Worm (Caenorhabditis elegans) whole organism, mixed stage, embryonic: ENCODE data around the gene ZK402.2.

Source experiments
- M03D4.4 ChIP-seq: sonication (generic microtip); optimal IDR thresholded peaks from 2 replicates; lab custom pipeline; 2017; ENCODE audit warnings: mild to moderate bottlenecking, missing genetic modification characterization, missing compliant biosample characterization
- bed-3 ChIP-seq: fragments of 200-800 bp; sonication (Bioruptor generic); optimal IDR thresholded peaks from 3 replicates; lab custom pipeline; 2018; ENCODE audit warnings: mild to moderate bottlenecking, missing genetic modification characterization, moderate library complexity, missing compliant biosample characterization
- blmp-1 ChIP-seq: fragments of 150-350 bp; optimal IDR thresholded peaks from 2 replicates; lab custom pipeline; 2014; ENCODE audit warnings: missing biosample characterization, missing genetic modification characterization
- ceh-43 ChIP-seq: fragments of 200-800 bp; sonication (Bioruptor generic); optimal IDR thresholded peaks from 2 replicates; lab custom pipeline; 2018; ENCODE audit warnings: mild to moderate bottlenecking, missing genetic modification characterization, moderate library complexity, missing compliant biosample characterization
- ceh-83 ChIP-seq: fragments of 200-800 bp; sonication (Bioruptor generic); optimal IDR thresholded peaks from 2 replicates; lab custom pipeline; 2018; ENCODE audit warnings: mild to moderate bottlenecking, missing genetic modification characterization, missing compliant biosample characterization
- ces-1 ChIP-seq: fragments of 150-350 bp; optimal IDR thresholded peaks from 2 replicates; lab custom pipeline; 2014; ENCODE audit warnings: missing biosample characterization, missing genetic modification reagents, missing genetic modification characterization
- elt-1 ChIP-seq: sonication (generic microtip); optimal IDR thresholded peaks from 2 replicates; lab custom pipeline; 2017; ENCODE audit warnings: missing genetic modification characterization, mild to moderate bottlenecking, missing compliant biosample characterization, antibody characterized with exemption, moderate library complexity, borderline replicate concordance; ENCODE audit not compliant: insufficient read depth
- elt-3 ChIP-seq: fragments of 150-350 bp; optimal IDR thresholded peaks from 2 replicates; lab custom pipeline; 2014; ENCODE audit warnings: missing biosample characterization, missing genetic modification characterization
- flh-1 ChIP-seq: fragments of 200-800 bp; sonication (Bioruptor generic); optimal IDR thresholded peaks from 2 replicates; lab custom pipeline; 2018; ENCODE audit warnings: mild to moderate bottlenecking, missing genetic modification characterization, moderate library complexity, missing compliant biosample characterization
- hlh-1 ChIP-seq: fragments of 150-350 bp; optimal IDR thresholded peaks from 2 replicates; lab custom pipeline; 2014; ENCODE audit warnings: missing biosample characterization, missing genetic modification reagents, missing genetic modification characterization
- lin-13 ChIP-seq: fragments of 150-350 bp; optimal IDR thresholded peaks from 2 replicates; lab custom pipeline; 2014; ENCODE audit warnings: missing biosample characterization, missing genetic modification characterization
- lin-32 ChIP-seq: fragments of 200-800 bp; sonication (Bioruptor generic); optimal IDR thresholded peaks from 2 replicates; lab custom pipeline; 2018; ENCODE audit warnings: mild to moderate bottlenecking, missing genetic modification characterization, missing compliant biosample characterization
- lsy-2 ChIP-seq: fragments of 150-350 bp; optimal IDR thresholded peaks from 2 replicates; lab custom pipeline; 2014; ENCODE audit warnings: missing biosample characterization, missing genetic modification characterization
- mls-2 ChIP-seq: sonication (generic microtip); optimal IDR thresholded peaks from 2 replicates; lab custom pipeline; 2016; ENCODE audit warnings: mild to moderate bottlenecking, missing genetic modification characterization, moderate library complexity, missing compliant biosample characterization
- nhr-2 ChIP-seq: fragments of 150-350 bp; optimal IDR thresholded peaks from 2 replicates; lab custom pipeline; 2014; ENCODE audit warnings: missing biosample characterization, missing genetic modification characterization
- nhr-237 ChIP-seq: fragments of 150-350 bp; optimal IDR thresholded peaks from 2 replicates; lab custom pipeline; 2014; ENCODE audit warnings: missing biosample characterization, missing genetic modification characterization
- nhr-28 ChIP-seq: fragments of 150-350 bp; optimal IDR thresholded peaks from 2 replicates; lab custom pipeline; 2014; ENCODE audit warnings: missing biosample characterization, missing genetic modification characterization
- pha-4 ChIP-seq: fragments of 150-350 bp; optimal IDR thresholded peaks from 2 replicates; lab custom pipeline; 2018; ENCODE audit warnings: missing biosample characterization, missing genetic modification reagents, missing genetic modification characterization
- snpc-4 ChIP-seq: fragments of 150-350 bp; optimal IDR thresholded peaks from 2 replicates; lab custom pipeline; 2014; ENCODE audit warnings: missing biosample characterization, missing genetic modification characterization
- sptf-1 ChIP-seq: sonication (generic microtip); optimal IDR thresholded peaks from 2 replicates; lab custom pipeline; 2017; ENCODE audit warnings: mild to moderate bottlenecking, missing genetic modification characterization, moderate library complexity, missing compliant biosample characterization
- tbx-8 ChIP-seq: fragments of 200-800 bp; sonication (Bioruptor generic); optimal IDR thresholded peaks from 2 replicates; lab custom pipeline; 2018; ENCODE audit warnings: mild to moderate bottlenecking, missing genetic modification characterization, moderate library complexity, missing compliant biosample characterization
- unc-39 ChIP-seq: fragments of 150-350 bp; optimal IDR thresholded peaks from 2 replicates; lab custom pipeline; 2014; ENCODE audit warnings: missing biosample characterization, missing genetic modification characterization
- unc-62 ChIP-seq: fragments of 150-350 bp; optimal IDR thresholded peaks from 2 replicates; lab custom pipeline; 2014; ENCODE audit warnings: missing biosample characterization, missing genetic modification reagents, missing genetic modification characterization
- zip-8 ChIP-seq: fragments of 150-350 bp; optimal IDR thresholded peaks from 2 replicates; lab custom pipeline; 2014; ENCODE audit warnings: missing biosample characterization, missing genetic modification characterization
- ztf-11 ChIP-seq: fragments of 150-350 bp; optimal IDR thresholded peaks from 2 replicates; lab custom pipeline; 2014; ENCODE audit warnings: missing biosample characterization, missing genetic modification characterization

The ZK402.2 gene

DNA sequence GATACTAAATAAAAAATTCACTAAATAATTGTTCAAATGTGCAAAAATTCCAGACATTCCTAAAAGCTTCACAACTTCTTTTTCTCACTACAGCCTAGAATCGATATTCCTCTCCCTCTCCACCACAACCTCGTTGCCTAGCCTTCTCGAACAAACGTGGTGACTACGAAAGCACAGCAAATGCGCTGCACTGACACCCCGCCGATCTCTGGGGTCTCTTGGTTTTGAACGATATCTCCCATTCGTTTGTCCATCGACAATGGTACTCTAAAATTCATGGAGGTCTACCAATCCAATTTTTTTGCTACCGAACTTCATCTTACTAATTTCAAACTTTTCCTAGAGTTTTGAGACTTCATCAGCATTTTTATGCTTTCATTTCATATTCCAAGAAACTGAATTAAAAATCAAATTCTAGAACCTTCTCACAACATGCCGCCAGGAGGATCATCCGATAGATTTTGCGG lies 46.8 kb downstream of the ZK402.2 start, which contains the start of gene W05H7.1 (continued):
- TF ChIP-seq ces-1: peak; percentile 21
- no peak for TF ChIP-seq pha-4
- TF ChIP-seq bed-3: no peak
- TF ChIP-seq sptf-1 (tag; lab: Kevin White, UChicago): no peak
- no peak for TF ChIP-seq ceh-83
- TF ChIP-seq mls-2 (tag; lab: Kevin White, UChicago): no peak

ce11 chrX:1451240-1451639 lies 47.7 kb downstream of the ZK402.2 start:
- TF ChIP-seq nhr-2 (tag; lab: Kevin White, UChicago) (no peak), zip-8 (tag; lab: Kevin White, UChicago) (no peak), blmp-1 (tag; lab: Kevin White, UChicago) (no peak), nhr-237 (no peak), elt-3 (tag; lab: Kevin White, UChicago) (no peak), unc-62 (no peak), ceh-43 (GFP tag; lab: Kevin White, UChicago) (no peak), nhr-28 (tag; lab: Kevin White, UChicago) (no peak), unc-39 (no peak), elt-1 (tag; lab: Kevin White, UChicago) (no peak), tbx-8 (no peak), ces-1 (no peak)
- TF ChIP-seq, all 35 proteins: peak for 0

ce11 chrX:1451816-1452602 lies 48.5 kb downstream of the ZK402.2 start:
- TF ChIP-seq zip-8 (tag; lab: Kevin White, UChicago) (no peak), nhr-2 (tag; lab: Kevin White, UChicago) (no peak), lsy-2 (no peak), snpc-4 (tag; lab: Kevin White, UChicago) (no peak), ztf-11 (tag; lab: Kevin White, UChicago) (no peak), M03D4.4 (tag; lab: Kevin White, UChicago) (no peak), lin-32 (GFP tag; lab: Kevin White, UChicago) (no peak), hlh-1 (tag; lab: Kevin White, UChicago) (no peak), pha-4 (no peak), sptf-1 (tag; lab: Kevin White, UChicago) (no peak), ces-1 (no peak), flh-1 (GFP tag; lab: Kevin White, UChicago) (no peak), mls-2 (tag; lab: Kevin White, UChicago) (no peak), unc-39 (no peak), elt-3 (tag; lab: Kevin White, UChicago) (no peak), lin-13 (tag; lab: Kevin White, UChicago) (no peak)
- TF ChIP-seq, all 35 proteins: peak for 0
